Fruit fly (Drosophila melanogaster) whole organism, pupa: ENCODE results near the gene Zdhhc8.

Source experiments
- CG12605 ChIP-seq: fragments of 200-800 bp; sonication (Bioruptor generic); IDR thresholded peaks from 2 replicates; pipeline ENCODE4 v1.3.6; 2022; ENCODE audit warnings: missing biosample characterization, missing genetic modification characterization
- CG13204 ChIP-seq: fragments of 200-800 bp; sonication (Bioruptor generic); optimal IDR thresholded peaks from 2 replicates; lab custom pipeline; 2018; ENCODE audit warnings: missing biosample characterization, mild to moderate bottlenecking, missing genetic modification characterization, moderate library complexity
- CG32121 ChIP-seq: fragments of 200-800 bp; sonication (Bioruptor generic); IDR thresholded peaks from 2 replicates; pipeline ENCODE4 v1.3.6; 2022; ENCODE audit warnings: missing biosample characterization, missing genetic modification characterization
- CG34367 ChIP-seq: fragments of 200-800 bp; sonication (Bioruptor generic); optimal IDR thresholded peaks from 2 replicates; lab custom pipeline; 2018; ENCODE audit warnings: missing biosample characterization, mild to moderate bottlenecking, missing genetic modification characterization
- CG8159 ChIP-seq: fragments of 200-800 bp; sonication (Bioruptor generic); optimal IDR thresholded peaks from 3 replicates; lab custom pipeline; 2018; ENCODE audit warnings: missing biosample characterization, mild to moderate bottlenecking, missing genetic modification characterization, moderate library complexity
- CG8301 ChIP-seq: fragments of 200-800 bp; sonication (Bioruptor generic); optimal IDR thresholded peaks from 2 replicates; lab custom pipeline; 2018; ENCODE audit warnings: missing biosample characterization, mild to moderate bottlenecking, missing genetic modification characterization
- D1 ChIP-seq: fragments of 200-800 bp; sonication (Bioruptor generic); optimal IDR thresholded peaks from 2 replicates; lab custom pipeline; 2018; ENCODE audit warnings: missing biosample characterization, mild to moderate bottlenecking, missing genetic modification characterization, moderate library complexity
- EcR ChIP-seq: fragments of 200-800 bp; sonication (Bioruptor generic); optimal IDR thresholded peaks from 3 replicates; lab custom pipeline; 2019; ENCODE audit warnings: missing biosample characterization, missing genetic modification characterization, mild to moderate bottlenecking, moderate library complexity, missing genetic modification reagents
- Pif1A ChIP-seq: fragments of 200-800 bp; sonication (Bioruptor generic); optimal IDR thresholded peaks from 3 replicates; lab custom pipeline; 2016; ENCODE audit warnings: missing biosample characterization, missing genetic modification characterization
- Pif1B ChIP-seq: fragments of 200-800 bp; sonication (Bioruptor generic); optimal IDR thresholded peaks from 3 replicates; lab custom pipeline; 2016; ENCODE audit warnings: missing biosample characterization, missing genetic modification characterization
- gl ChIP-seq: fragments of 200-800 bp; sonication (Bioruptor generic); optimal IDR thresholded peaks from 2 replicates; lab custom pipeline; 2018; ENCODE audit warnings: missing biosample characterization, mild to moderate bottlenecking, missing genetic modification characterization
- rn ChIP-seq: fragments of 200-800 bp; sonication (Bioruptor generic); IDR thresholded peaks from 2 replicates; pipeline ENCODE4 v1.3.6; 2022; ENCODE audit warnings: missing biosample characterization, missing genetic modification characterization

dm6 chrX:9282783-9283289 is 73.2 kb downstream of the Zdhhc8 start, which contains the start of gene c11.1:
- no peak for TF ChIP-seq CG12605 (GFP tag; lab: Robert Waterston, UW)
- TF ChIP-seq CG8301 (tag; lab: Kevin White, UChicago), result no peak
- no peak for TF ChIP-seq CG8159
- no peak for TF ChIP-seq Pif1B (GFP tag; lab: Kevin White, UChicago)
- TF ChIP-seq Pif1A (GFP tag; lab: Kevin White, UChicago), result no peak
- TF ChIP-seq EcR (GFP tag; lab: Kevin White, UChicago), result no peak
- no peak for TF ChIP-seq CG34367 (tag; lab: Kevin White, UChicago)
- TF ChIP-seq gl, result no peak
- peak; percentile 50; the same call in 1 of the 2 replicates for TF ChIP-seq CG32121
- no peak for TF ChIP-seq CG13204 (GFP tag; lab: Kevin White, UChicago)
- TF ChIP-seq D1 (tag; lab: Kevin White, UChicago), result no peak
- no peak for TF ChIP-seq rn (GFP tag; lab: Robert Waterston, UW)
